Worm (Caenorhabditis elegans) whole organism, late embryonic: Measurements from ENCODE around the gene tbb-4.
A peak's percentile ranks its signal among the peaks of the same experiment; 100 is the strongest.

Source experiments
- C08G9.2 ChIP-seq: sonication (generic microtip); optimal IDR thresholded peaks from 2 replicates; lab custom pipeline; 2016; ENCODE audit warnings: mild to moderate bottlenecking, missing genetic modification characterization, moderate library complexity, missing compliant biosample characterization
- K09A11.1 ChIP-seq: sonication (generic microtip); optimal IDR thresholded peaks from 2 replicates; lab custom pipeline; 2017; ENCODE audit warnings: antibody characterized with exemption, mild to moderate bottlenecking, missing genetic modification characterization, missing compliant biosample characterization; ENCODE audit not compliant: insufficient read depth
- T23F11.4 ChIP-seq: fragments of 200-800 bp; sonication (Bioruptor generic); optimal IDR thresholded peaks from 2 replicates; lab custom pipeline; 2018; ENCODE audit warnings: mild to moderate bottlenecking, missing genetic modification characterization, missing compliant biosample characterization
- Y22D7AL.16 ChIP-seq: sonication (generic microtip); optimal IDR thresholded peaks from 2 replicates; lab custom pipeline; 2016; ENCODE audit warnings: missing genetic modification characterization, missing compliant biosample characterization
- ahr-1 ChIP-seq: sonication (generic microtip); optimal IDR thresholded peaks from 2 replicates; lab custom pipeline; 2016; ENCODE audit warnings: missing genetic modification characterization, missing compliant biosample characterization
- ama-1 ChIP-seq: fragments of 150-350 bp; optimal IDR thresholded peaks from 2 replicates; lab custom pipeline; 2014
- ceh-14 ChIP-seq: sonication (generic microtip); optimal IDR thresholded peaks from 2 replicates; lab custom pipeline; 2016; ENCODE audit warnings: missing genotype, missing genetic modification characterization, missing compliant biosample characterization
- ceh-18 ChIP-seq: sonication (generic microtip); optimal IDR thresholded peaks from 2 replicates; lab custom pipeline; 2016; ENCODE audit warnings: missing genetic modification characterization, missing compliant biosample characterization
- ceh-19 ChIP-seq: fragments of 200-800 bp; sonication (Bioruptor generic); optimal IDR thresholded peaks from 2 replicates; lab custom pipeline; 2018; ENCODE audit warnings: mild to moderate bottlenecking, missing genetic modification characterization, missing compliant biosample characterization
- ceh-2 ChIP-seq: sonication (generic microtip); optimal IDR thresholded peaks from 2 replicates; lab custom pipeline; 2016; ENCODE audit warnings: missing genotype, missing genetic modification characterization, missing compliant biosample characterization
- ceh-22 ChIP-seq: sonication (generic microtip); optimal IDR thresholded peaks from 2 replicates; lab custom pipeline; 2017; ENCODE audit warnings: missing biosample characterization, missing genetic modification characterization
- ceh-24 ChIP-seq: sonication (generic microtip); optimal IDR thresholded peaks from 2 replicates; lab custom pipeline; 2016; ENCODE audit warnings: mild to moderate bottlenecking, missing genetic modification characterization, missing compliant biosample characterization
- ceh-30 ChIP-seq: fragments of 150-350 bp; optimal IDR thresholded peaks from 2 replicates; lab custom pipeline; 2014; ENCODE audit warnings: missing biosample characterization, missing genetic modification characterization
- ceh-31 ChIP-seq: sonication (generic microtip); optimal IDR thresholded peaks from 2 replicates; lab custom pipeline; 2016; ENCODE audit warnings: missing genetic modification characterization, missing compliant biosample characterization
- ceh-34 ChIP-seq: sonication (generic microtip); optimal IDR thresholded peaks from 2 replicates; lab custom pipeline; 2016; ENCODE audit warnings: mild to moderate bottlenecking, missing genetic modification characterization, missing compliant biosample characterization
- ceh-45 ChIP-seq: fragments of 200-800 bp; sonication (Bioruptor generic); IDR thresholded peaks from 2 replicates; pipeline ENCODE4 v1.3.6; 2022; ENCODE audit warnings: missing genetic modification reagents, missing genetic modification characterization, missing compliant biosample characterization
- ceh-48 ChIP-seq: sonication (generic microtip); optimal IDR thresholded peaks from 2 replicates; lab custom pipeline; 2016; ENCODE audit warnings: missing genetic modification characterization, inconsistent platforms, missing compliant biosample characterization
- ceh-6 ChIP-seq: fragments of 200-800 bp; sonication (Bioruptor generic); optimal IDR thresholded peaks from 2 replicates; lab custom pipeline; 2018; ENCODE audit warnings: mild to moderate bottlenecking, missing genetic modification characterization, missing compliant biosample characterization
- ceh-9 ChIP-seq: sonication (generic microtip); optimal IDR thresholded peaks from 2 replicates; lab custom pipeline; 2016; ENCODE audit warnings: mild to moderate bottlenecking, missing genetic modification characterization, inconsistent platforms, missing compliant biosample characterization
- che-1 ChIP-seq: sonication (generic microtip); optimal IDR thresholded peaks from 2 replicates; lab custom pipeline; 2016; ENCODE audit warnings: mild to moderate bottlenecking, missing genetic modification characterization, missing compliant biosample characterization
- dmd-4 ChIP-seq: sonication (generic microtip); optimal IDR thresholded peaks from 2 replicates; lab custom pipeline; 2016; ENCODE audit warnings: borderline replicate concordance, missing genetic modification characterization, missing compliant biosample characterization
- elt-2 ChIP-seq: sonication (generic microtip); optimal IDR thresholded peaks from 2 replicates; lab custom pipeline; 2016; ENCODE audit warnings: missing genetic modification reagents, missing genetic modification characterization, missing compliant biosample characterization
- elt-4 ChIP-seq: sonication (generic microtip); optimal IDR thresholded peaks from 2 replicates; lab custom pipeline; 2016; ENCODE audit warnings: missing genetic modification characterization, missing compliant biosample characterization
- ets-4 ChIP-seq: sonication (generic microtip); optimal IDR thresholded peaks from 2 replicates; lab custom pipeline; 2016; ENCODE audit warnings: missing genetic modification characterization, missing compliant biosample characterization
- fax-1 ChIP-seq: sonication (generic microtip); optimal IDR thresholded peaks from 2 replicates; lab custom pipeline; 2016; ENCODE audit warnings: missing genotype, missing genetic modification characterization, missing compliant biosample characterization
- fkh-10 ChIP-seq: fragments of 150-350 bp; optimal IDR thresholded peaks from 2 replicates; lab custom pipeline; 2014; ENCODE audit warnings: missing biosample characterization, missing genetic modification reagents, missing genetic modification characterization
- fkh-6 ChIP-seq: sonication (generic microtip); optimal IDR thresholded peaks from 2 replicates; lab custom pipeline; 2016; ENCODE audit warnings: missing genetic modification characterization, missing compliant biosample characterization
- hlh-13 ChIP-seq: fragments of 200-800 bp; sonication (Bioruptor generic); optimal IDR thresholded peaks from 2 replicates; lab custom pipeline; 2018; ENCODE audit warnings: mild to moderate bottlenecking, missing genetic modification characterization, missing compliant biosample characterization
- hlh-8 ChIP-seq: sonication (generic microtip); optimal IDR thresholded peaks from 2 replicates; lab custom pipeline; 2016; ENCODE audit warnings: missing genotype, missing genetic modification characterization, missing compliant biosample characterization
- madf-2 ChIP-seq: sonication (generic microtip); optimal IDR thresholded peaks from 2 replicates; lab custom pipeline; 2017; ENCODE audit warnings: missing genetic modification characterization, missing compliant biosample characterization
- nfya-1 ChIP-seq: sonication (generic microtip); optimal IDR thresholded peaks from 2 replicates; lab custom pipeline; 2017; ENCODE audit warnings: missing genetic modification characterization, mild to moderate bottlenecking, missing compliant biosample characterization, antibody characterized with exemption, moderate library complexity
- nhr-232 ChIP-seq: sonication (generic microtip); optimal IDR thresholded peaks from 2 replicates; lab custom pipeline; 2016; ENCODE audit warnings: missing genetic modification characterization, missing compliant biosample characterization
- npax-4 ChIP-seq: sonication (generic microtip); optimal IDR thresholded peaks from 2 replicates; lab custom pipeline; 2016; ENCODE audit warnings: missing genetic modification characterization, missing compliant biosample characterization
- odd-2 ChIP-seq: sonication (generic microtip); optimal IDR thresholded peaks from 2 replicates; lab custom pipeline; 2017; ENCODE audit warnings: antibody characterized with exemption, mild to moderate bottlenecking, missing genetic modification characterization, missing compliant biosample characterization
- pag-3 ChIP-seq: sonication (generic microtip); optimal IDR thresholded peaks from 2 replicates; lab custom pipeline; 2016; ENCODE audit warnings: missing compliant biosample characterization, missing genetic modification characterization, borderline replicate concordance
- pat-9 ChIP-seq: fragments of 200-800 bp; sonication (Bioruptor generic); optimal IDR thresholded peaks from 2 replicates; lab custom pipeline; 2018; ENCODE audit warnings: mild to moderate bottlenecking, missing genetic modification characterization, moderate library complexity, missing compliant biosample characterization
- pax-1 ChIP-seq: fragments of 150-350 bp; optimal IDR thresholded peaks from 2 replicates; lab custom pipeline; 2014; ENCODE audit warnings: missing biosample characterization, missing genetic modification characterization
- pha-2 ChIP-seq: sonication (generic microtip); optimal IDR thresholded peaks from 2 replicates; lab custom pipeline; 2017; ENCODE audit warnings: mild to moderate bottlenecking, missing genetic modification characterization, missing compliant biosample characterization
- pha-4 ChIP-seq: fragments of 150-350 bp; optimal IDR thresholded peaks from 2 replicates; lab custom pipeline; 2018; ENCODE audit warnings: missing biosample characterization, missing genetic modification reagents, missing genetic modification characterization
- ref-2 ChIP-seq: sonication (generic microtip); optimal IDR thresholded peaks from 2 replicates; lab custom pipeline; 2016; ENCODE audit warnings: missing genetic modification characterization, missing compliant biosample characterization
- rnt-1 ChIP-seq: sonication (generic microtip); optimal IDR thresholded peaks from 2 replicates; lab custom pipeline; 2016; ENCODE audit warnings: missing genetic modification characterization, missing compliant biosample characterization
- sox-2 ChIP-seq: fragments of 200-800 bp; sonication (Bioruptor generic); IDR thresholded peaks from 2 replicates; pipeline ENCODE4 v1.3.6; 2022; ENCODE audit warnings: missing genetic modification reagents, missing genetic modification characterization, missing compliant biosample characterization
- sox-4 ChIP-seq: sonication (generic microtip); optimal IDR thresholded peaks from 2 replicates; lab custom pipeline; 2017; ENCODE audit warnings: mild to moderate bottlenecking, missing genetic modification characterization, inconsistent platforms, missing compliant biosample characterization
- tbx-7 ChIP-seq: sonication (generic microtip); optimal IDR thresholded peaks from 2 replicates; lab custom pipeline; 2016; ENCODE audit warnings: missing genotype, missing genetic modification characterization, missing compliant biosample characterization
- ttx-3 ChIP-seq: sonication (generic microtip); optimal IDR thresholded peaks from 2 replicates; lab custom pipeline; 2016; ENCODE audit warnings: missing genetic modification reagents, missing genetic modification characterization, missing compliant biosample characterization
- unc-3 ChIP-seq, 2 experiments: fragments of 200-800 bp in 1 of 2; sonication (Bioruptor generic) in 1 of 2; sonication (generic microtip) in 1 of 2; conservative IDR thresholded peaks in 1 of 2; optimal IDR thresholded peaks in 1 of 2; 2 replicates each; pipeline versions ENCODE4 v1.3.6 to Lab custom; 2016 to 2022; ENCODE audit warnings: missing compliant biosample characterization in 2 of 2, missing genetic modification characterization in 2 of 2, missing genetic modification reagents in 1 of 2
- unc-42 ChIP-seq: sonication (generic microtip); optimal IDR thresholded peaks from 2 replicates; lab custom pipeline; 2016; ENCODE audit warnings: missing genotype, missing genetic modification characterization, missing compliant biosample characterization
- unc-55 ChIP-seq: sonication (generic microtip); optimal IDR thresholded peaks from 2 replicates; lab custom pipeline; 2017; ENCODE audit warnings: missing biosample characterization, missing genetic modification reagents, missing genetic modification characterization
- zip-5 ChIP-seq: sonication (generic microtip); optimal IDR thresholded peaks from 2 replicates; lab custom pipeline; 2016; ENCODE audit warnings: missing genetic modification characterization, missing compliant biosample characterization
- ztf-16 ChIP-seq: sonication (generic microtip); optimal IDR thresholded peaks from 2 replicates; lab custom pipeline; 2017; ENCODE audit warnings: missing genetic modification characterization, missing compliant biosample characterization

The tbb-4 gene

ce11 chrX:9467573-9467972 is 30.9 kb upstream of the tbb-4 start (continued):
- TF ChIP-seq unc-42: peak; percentile 45
- peak; percentile 90 for TF ChIP-seq ceh-18 (tag; lab: Kevin White, UChicago)
- TF ChIP-seq ahr-1: peak; percentile 84
- TF ChIP-seq pax-1 (tag; lab: Kevin White, UChicago): peak; percentile 54
- peak; percentile 40 for TF ChIP-seq ref-2
- peak; percentile 72 for TF ChIP-seq nfya-1 (tag; lab: Kevin White, UChicago)
- TF ChIP-seq fax-1 (tag; lab: Kevin White, UChicago): peak; percentile 78
- TF ChIP-seq K09A11.1: peak; percentile 94
- TF ChIP-seq pat-9 (tag; lab: Kevin White, UChicago): peak; percentile 86
- peak; percentile 51 for TF ChIP-seq pag-3 (tag; lab: Kevin White, UChicago)
- peak; percentile 87 for TF ChIP-seq che-1 (tag; lab: Kevin White, UChicago)
- peak; percentile 34 for TF ChIP-seq zip-5
- TF ChIP-seq sox-4 (tag; lab: Kevin White, UChicago): peak; percentile 77
- peak; percentile 88 for TF ChIP-seq elt-2
- peak; percentile 69 for TF ChIP-seq rnt-1 (tag; lab: Kevin White, UChicago)
- peak; percentile 74 for TF ChIP-seq dmd-4
- TF ChIP-seq, all 69 proteins: peak for 62

ce11 chrX:9465722-9466132 is 29.0 kb upstream of the tbb-4 start:
- peak; percentile 86 for TF ChIP-seq fkh-10 (GFP tag; lab: Kevin White, UChicago)
- peak; percentile 70 for TF ChIP-seq C08G9.2 (tag; lab: Kevin White, UChicago)
- TF ChIP-seq sox-2 (GFP tag; lab: Robert Waterston, UW): 0 out of 2 replicates have a peak, but pooled peaks have one; percentile 14
- no peak for TF ChIP-seq hlh-13
- no peak for TF ChIP-seq ceh-9
- no peak for TF ChIP-seq pha-2 (tag; lab: Kevin White, UChicago)
- peak; percentile 70 for TF ChIP-seq ets-4 (tag; lab: Kevin White, UChicago)
- peak; percentile 67 for TF ChIP-seq ztf-16
- peak; percentile 63 for TF ChIP-seq ceh-2
- no peak for TF ChIP-seq che-1 (tag; lab: Kevin White, UChicago)
- TF ChIP-seq dmd-4: peak; percentile 27
- peak; percentile 80 for TF ChIP-seq ceh-34 (tag; lab: Kevin White, UChicago)
- peak; percentile 94 for TF ChIP-seq ceh-31 (tag; lab: Kevin White, UChicago)
- TF ChIP-seq T23F11.4 (GFP tag; lab: Kevin White, UChicago): no peak
- no peak for TF ChIP-seq elt-4
- peak; percentile 60 for TF ChIP-seq elt-2
- TF ChIP-seq ceh-24 (tag; lab: Kevin White, UChicago): no peak
- peak; percentile 86 for TF ChIP-seq ceh-48 (tag; lab: Kevin White, UChicago)
- peak; percentile 63 for TF ChIP-seq ceh-14 (tag; lab: Kevin White, UChicago)
- no peak for TF ChIP-seq ama-1
- no peak for TF ChIP-seq ceh-22 (tag; lab: Kevin White, UChicago)
- no peak for TF ChIP-seq fax-1 (tag; lab: Kevin White, UChicago)
- TF ChIP-seq ahr-1: no peak
- no peak for TF ChIP-seq pha-4 (tag; lab: Kevin White, UChicago)
- TF ChIP-seq nhr-232 (tag; lab: Kevin White, UChicago): no peak
- no peak for TF ChIP-seq unc-3 (GFP tag; conservative IDR thresholded peaks at IDR 0.05; lab: Robert Waterston, UW)
- no peak for TF ChIP-seq unc-3 (tag; optimal IDR thresholded peaks at IDR 0.05; lab: Kevin White, UChicago)
- TF ChIP-seq odd-2 (tag; lab: Kevin White, UChicago): peak; percentile 42
- no peak for TF ChIP-seq hlh-8 (tag; lab: Kevin White, UChicago)
- TF ChIP-seq unc-55 (GFP tag; lab: Kevin White, UChicago): peak; percentile 80
- peak; percentile 58 for TF ChIP-seq madf-2 (tag; lab: Kevin White, UChicago)
- no peak for TF ChIP-seq ceh-19 (GFP tag; lab: Kevin White, UChicago)
- TF ChIP-seq zip-5: no peak
- peak; percentile 13 for TF ChIP-seq ceh-30 (tag; lab: Kevin White, UChicago)
- TF ChIP-seq sox-4 (tag; lab: Kevin White, UChicago): no peak
- TF ChIP-seq fkh-6: no peak
- no peak for TF ChIP-seq Y22D7AL.16 (tag; lab: Kevin White, UChicago)
- TF ChIP-seq npax-4 (tag; lab: Kevin White, UChicago): no peak
- peak; percentile 91 for TF ChIP-seq rnt-1 (tag; lab: Kevin White, UChicago)
- TF ChIP-seq pax-1 (tag; lab: Kevin White, UChicago): peak; percentile 92
- peak; percentile 5 for TF ChIP-seq ceh-6 (GFP tag; lab: Kevin White, UChicago)
- TF ChIP-seq ttx-3 (tag; lab: Kevin White, UChicago): no peak
- TF ChIP-seq ceh-45 (GFP tag; lab: Robert Waterston, UW): no peak
- TF ChIP-seq tbx-7 (tag; lab: Kevin White, UChicago): peak; percentile 47
- TF ChIP-seq nfya-1 (tag; lab: Kevin White, UChicago): peak; percentile 96
